Fruit fly (Drosophila melanogaster) whole organism, adult: ENCODE results near the gene Rh2.

Source experiments
- CG11617 ChIP-seq: fragments of 200-800 bp; sonication (Bioruptor generic); optimal IDR thresholded peaks from 2 replicates; lab custom pipeline; 2017; ENCODE audit warnings: mild to moderate bottlenecking, missing biosample characterization, missing genetic modification reagents, missing genetic modification characterization
- CG12768 ChIP-seq: fragments of 200-800 bp; sonication (Bioruptor generic); optimal IDR thresholded peaks from 2 replicates; lab custom pipeline; 2017; ENCODE audit warnings: missing biosample characterization, missing genetic modification characterization, mild to moderate bottlenecking, moderate library complexity, missing genetic modification reagents
- Crg-1 ChIP-seq: fragments of 200-800 bp; sonication (Bioruptor generic); optimal IDR thresholded peaks from 2 replicates; lab custom pipeline; 2016; ENCODE audit warnings: missing biosample characterization, missing genetic modification characterization
- Hr96 ChIP-seq: fragments of 200-800 bp; sonication (Bioruptor generic); optimal IDR thresholded peaks from 2 replicates; lab custom pipeline; 2016; ENCODE audit warnings: missing biosample characterization, missing genetic modification characterization
- bab1 ChIP-seq: fragments of 200-800 bp; sonication (Bioruptor generic); optimal IDR thresholded peaks from 3 replicates; lab custom pipeline; 2019; ENCODE audit warnings: missing biosample characterization, mild to moderate bottlenecking, missing genetic modification characterization, moderate library complexity
- pad ChIP-seq: fragments of 200-800 bp; sonication (Bioruptor generic); optimal IDR thresholded peaks from 3 replicates; lab custom pipeline; 2017; ENCODE audit warnings: missing biosample characterization, missing genetic modification characterization, mild to moderate bottlenecking, moderate library complexity, missing genetic modification reagents
- tj ChIP-seq: fragments of 200-800 bp; sonication (Bioruptor generic); optimal IDR thresholded peaks from 3 replicates; lab custom pipeline; 2017; ENCODE audit warnings: missing biosample characterization, mild to moderate bottlenecking, missing genetic modification characterization, moderate library complexity

DNA sequence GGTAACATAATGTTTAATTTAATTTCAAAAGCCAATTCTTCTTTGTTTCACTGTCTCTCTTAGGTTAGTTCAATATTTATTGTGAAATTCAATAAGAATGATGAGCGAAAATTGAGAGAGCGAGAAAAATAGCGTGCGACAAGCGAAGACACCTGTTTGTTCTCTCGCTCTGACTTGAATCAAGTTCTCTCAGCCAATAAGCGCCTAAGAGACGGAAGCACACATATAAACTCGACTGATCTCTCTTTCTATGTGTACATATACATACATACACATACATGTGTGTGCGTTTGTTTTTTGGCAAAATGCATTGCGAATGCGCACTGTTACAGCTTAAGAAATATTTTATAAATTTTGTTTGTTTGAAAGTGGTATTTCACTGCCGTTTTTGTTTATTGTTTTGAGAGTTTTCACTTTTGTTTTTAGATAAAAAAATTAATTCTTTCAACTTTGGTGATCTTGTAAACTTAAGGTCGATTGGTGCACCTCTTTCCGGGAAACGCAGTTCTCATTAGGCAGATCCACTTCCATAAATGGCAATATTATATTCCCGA is 24.1 kb downstream of the Rh2 start:
- TF ChIP-seq pad (GFP tag; lab: Kevin White, UChicago), result no peak
- peak; percentile 26 for TF ChIP-seq Crg-1 (GFP tag; lab: Kevin White, UChicago)
- TF ChIP-seq bab1 (GFP tag; lab: Kevin White, UChicago), result no peak
- no peak for TF ChIP-seq CG11617 (GFP tag; lab: Kevin White, UChicago)
- TF ChIP-seq Hr96 (GFP tag; lab: Kevin White, UChicago), result no peak
- TF ChIP-seq tj (GFP tag; lab: Kevin White, UChicago), result no peak
- no peak for TF ChIP-seq CG12768
